Fruit fly (Drosophila melanogaster) whole organism, prepupa: ENCODE results near the gene CG43843.

Experiments used
- CG11294 ChIP-seq: fragments of 200-800 bp; sonication (Bioruptor generic); IDR thresholded peaks from 2 replicates; pipeline ENCODE4 v1.3.6; 2022; ENCODE audit warnings: missing biosample characterization, missing genetic modification characterization
- CG3032 ChIP-seq: fragments of 200-800 bp; optimal IDR thresholded peaks from 2 replicates; lab custom pipeline; 2019; ENCODE audit warnings: missing biosample characterization, mild to moderate bottlenecking, missing genetic modification characterization, moderate library complexity
- CG6276 ChIP-seq: fragments of 200-800 bp; sonication (Bioruptor generic); optimal IDR thresholded peaks from 2 replicates; lab custom pipeline; 2017; ENCODE audit warnings: missing biosample characterization, mild to moderate bottlenecking, missing genetic modification characterization
- Gug ChIP-seq: fragments of 200-800 bp; sonication (Bioruptor generic); IDR thresholded peaks from 2 replicates; pipeline ENCODE4 v1.3.6; 2022; ENCODE audit warnings: missing biosample characterization, missing genetic modification characterization
- Sox102F ChIP-seq: fragments of 200-800 bp; sonication (Bioruptor generic); optimal IDR thresholded peaks from 2 replicates; lab custom pipeline; 2016; ENCODE audit warnings: missing biosample characterization, mild to moderate bottlenecking, missing genetic modification characterization
- pdm3 ChIP-seq: fragments of 200-800 bp; sonication (Bioruptor generic); optimal IDR thresholded peaks from 3 replicates; lab custom pipeline; 2016; ENCODE audit warnings: missing biosample characterization, missing genetic modification characterization
- spab ChIP-seq: fragments of 200-800 bp; sonication (Bioruptor generic); optimal IDR thresholded peaks from 2 replicates; lab custom pipeline; 2017; ENCODE audit warnings: missing biosample characterization, mild to moderate bottlenecking, missing genetic modification characterization, missing genetic modification reagents

dm6 chrX:18439367-18439766 lies 20.9 kb downstream of the CG43843 start, which contains the start of gene CG43841:
- TF ChIP-seq Gug (GFP tag; lab: Robert Waterston, UW): no peak
- no peak for TF ChIP-seq spab (GFP tag; lab: Kevin White, UChicago)
- TF ChIP-seq CG6276: no peak
- no peak for TF ChIP-seq pdm3
- TF ChIP-seq CG11294 (GFP tag; lab: Robert Waterston, UW): no peak
- TF ChIP-seq Sox102F (GFP tag; lab: Kevin White, UChicago): no peak
- no peak for TF ChIP-seq CG3032
